Worm (Caenorhabditis elegans) whole organism, L4 larva: Measurements from ENCODE around the gene rfc-1.

Experiments used
- F10B5.3 ChIP-seq: sonication (generic microtip); optimal IDR thresholded peaks from 2 replicates; lab custom pipeline; 2016; ENCODE audit warnings: mild to moderate bottlenecking, missing genetic modification characterization, missing compliant biosample characterization
- F26F4.8 ChIP-seq: fragments of 200-800 bp; sonication (Bioruptor generic); conservative IDR thresholded peaks from 2 replicates; pipeline ENCODE4 v1.3.6; 2022; ENCODE audit warnings: missing genetic modification characterization, missing compliant biosample characterization
- F37D6.2 ChIP-seq: sonication (generic microtip); optimal IDR thresholded peaks from 2 replicates; lab custom pipeline; 2016; ENCODE audit warnings: mild to moderate bottlenecking, missing genetic modification characterization, missing compliant biosample characterization
- F49E8.2 ChIP-seq: sonication (generic microtip); optimal IDR thresholded peaks from 2 replicates; lab custom pipeline; 2016; ENCODE audit warnings: missing compliant biosample characterization, mild to moderate bottlenecking, missing genetic modification characterization, borderline replicate concordance
- T26A8.4 ChIP-seq: fragments of 200-800 bp; sonication (Bioruptor generic); IDR thresholded peaks from 2 replicates; pipeline ENCODE4 v1.3.6; 2022; ENCODE audit warnings: missing genetic modification characterization, missing compliant biosample characterization
- Y48G9A.11 ChIP-seq: fragments of 200-800 bp; sonication (Bioruptor generic); IDR thresholded peaks from 2 replicates; pipeline ENCODE4 v1.3.6; 2022; ENCODE audit warnings: missing genetic modification reagents, missing genetic modification characterization, missing compliant biosample characterization
- Y5F2A.4 ChIP-seq: fragments of 200-800 bp; sonication (Bioruptor generic); optimal IDR thresholded peaks from 2 replicates; lab custom pipeline; 2018; ENCODE audit warnings: mild to moderate bottlenecking, missing genetic modification characterization, missing compliant biosample characterization
- Y75B8A.6 ChIP-seq: fragments of 200-800 bp; sonication (Bioruptor generic); IDR thresholded peaks from 2 replicates; pipeline ENCODE4 v1.3.6; 2022; ENCODE audit warnings: missing genetic modification reagents, missing genetic modification characterization, missing compliant biosample characterization
- ZK546.5 ChIP-seq, 2 experiments: sonication (generic microtip); optimal IDR thresholded peaks; 2 replicates each; lab custom pipeline; 2017; ENCODE audit warnings: missing biosample characterization in 2 of 2, missing genetic modification characterization in 2 of 2
- ama-1 ChIP-seq: fragments of 150-350 bp; optimal IDR thresholded peaks from 2 replicates; lab custom pipeline; 2014; ENCODE audit warnings: inconsistent platforms, mixed read lengths
- ceh-32 ChIP-seq: sonication (generic microtip); optimal IDR thresholded peaks from 2 replicates; lab custom pipeline; 2016; ENCODE audit warnings: mild to moderate bottlenecking, missing genetic modification characterization, missing compliant biosample characterization; ENCODE audit not compliant: poor library complexity
- ceh-44 ChIP-seq: fragments of 200-800 bp; sonication (Bioruptor generic); IDR thresholded peaks from 2 replicates; pipeline ENCODE4 v1.3.6; 2022; ENCODE audit warnings: missing genetic modification reagents, missing genetic modification characterization, missing compliant biosample characterization
- ceh-62 ChIP-seq: sonication (generic microtip); optimal IDR thresholded peaks from 2 replicates; lab custom pipeline; 2017; ENCODE audit warnings: missing biosample characterization, missing genetic modification characterization
- ctbp-1 ChIP-seq: fragments of 200-800 bp; sonication (Bioruptor generic); IDR thresholded peaks from 2 replicates; pipeline ENCODE4 v1.3.6; 2022; ENCODE audit warnings: missing genetic modification reagents, missing genetic modification characterization, missing compliant biosample characterization
- daf-12 ChIP-seq: fragments of 150-350 bp; optimal IDR thresholded peaks from 2 replicates; lab custom pipeline; 2014; ENCODE audit warnings: missing biosample characterization, missing genetic modification reagents, missing genetic modification characterization
- daf-8 ChIP-seq: fragments of 200-800 bp; sonication (Bioruptor generic); IDR thresholded peaks from 2 replicates; pipeline ENCODE4 v1.3.6; 2022; ENCODE audit warnings: missing genetic modification characterization, missing compliant biosample characterization
- dmd-6 ChIP-seq: fragments of 200-800 bp; sonication (Bioruptor generic); IDR thresholded peaks from 2 replicates; pipeline ENCODE4 v1.3.6; 2022; ENCODE audit warnings: missing genetic modification reagents, missing genetic modification characterization, missing compliant biosample characterization
- dmd-8 ChIP-seq: fragments of 200-800 bp; sonication (Bioruptor generic); IDR thresholded peaks from 2 replicates; pipeline ENCODE4 v1.3.6; 2022; ENCODE audit warnings: missing genetic modification characterization, missing compliant biosample characterization
- dmd-9 ChIP-seq: fragments of 200-800 bp; sonication (Bioruptor generic); IDR thresholded peaks from 2 replicates; pipeline ENCODE4 v1.3.6; 2022; ENCODE audit warnings: missing genetic modification reagents, missing genetic modification characterization, missing compliant biosample characterization
- dpl-1 ChIP-seq: fragments of 150-350 bp; optimal IDR thresholded peaks from 2 replicates; lab custom pipeline; 2014; ENCODE audit warnings: missing biosample characterization, missing genetic modification reagents, missing genetic modification characterization
- duxl-1 ChIP-seq: sonication (generic microtip); optimal IDR thresholded peaks from 2 replicates; lab custom pipeline; 2016; ENCODE audit warnings: mild to moderate bottlenecking, missing genetic modification characterization, moderate library complexity, missing compliant biosample characterization; ENCODE audit not compliant: poor library complexity
- egl-27 ChIP-seq: sonication (generic microtip); optimal IDR thresholded peaks from 3 replicates; lab custom pipeline; 2017; ENCODE audit warnings: missing biosample characterization, missing genetic modification reagents, missing genetic modification characterization
- egl-43 ChIP-seq: fragments of 200-800 bp; sonication (Bioruptor generic); IDR thresholded peaks from 2 replicates; pipeline ENCODE4 v1.3.6; 2022; ENCODE audit warnings: missing genetic modification reagents, missing genetic modification characterization, missing compliant biosample characterization
- fkh-10 ChIP-seq: fragments of 150-350 bp; optimal IDR thresholded peaks from 2 replicates; lab custom pipeline; 2014; ENCODE audit warnings: missing biosample characterization, missing genetic modification reagents, missing genetic modification characterization
- gei-8 ChIP-seq: fragments of 200-800 bp; sonication (Bioruptor generic); optimal IDR thresholded peaks from 2 replicates; lab custom pipeline; 2018; ENCODE audit warnings: mild to moderate bottlenecking, missing genetic modification characterization, missing compliant biosample characterization
- hlh-11 ChIP-seq: fragments of 200-800 bp; sonication (Bioruptor generic); optimal IDR thresholded peaks from 2 replicates; lab custom pipeline; 2018; ENCODE audit warnings: mild to moderate bottlenecking, missing genetic modification characterization, missing compliant biosample characterization
- hlh-30 ChIP-seq: sonication (generic microtip); optimal IDR thresholded peaks from 2 replicates; lab custom pipeline; 2017; ENCODE audit warnings: antibody characterized with exemption, mild to moderate bottlenecking, missing genetic modification characterization, missing compliant biosample characterization; ENCODE audit not compliant: insufficient read depth
- hmg-1.1 ChIP-seq: fragments of 200-800 bp; sonication (Bioruptor generic); IDR thresholded peaks from 2 replicates; pipeline ENCODE4 v1.3.6; 2022; ENCODE audit warnings: missing genetic modification reagents, missing genetic modification characterization, missing compliant biosample characterization
- jun-1 ChIP-seq: fragments of 150-350 bp; optimal IDR thresholded peaks from 2 replicates; lab custom pipeline; 2014; ENCODE audit warnings: missing biosample characterization, missing genetic modification reagents, missing genetic modification characterization
- lin-38 ChIP-seq: fragments of 200-800 bp; sonication (Bioruptor generic); IDR thresholded peaks from 2 replicates; pipeline ENCODE4 v1.3.6; 2022; ENCODE audit warnings: missing genetic modification reagents, missing genetic modification characterization, missing compliant biosample characterization
- lsy-2 ChIP-seq, 2 experiments: fragments of 150-350 bp in 1 of 2; sonication (generic microtip) in 1 of 2; optimal IDR thresholded peaks; 2 replicates each; lab custom pipeline; 2014 to 2017; ENCODE audit warnings: missing biosample characterization in 2 of 2, missing genetic modification characterization in 2 of 2
- mdt-29 ChIP-seq: fragments of 200-800 bp; sonication (Bioruptor generic); IDR thresholded peaks from 2 replicates; pipeline ENCODE4 v1.3.6; 2022; ENCODE audit warnings: missing genetic modification reagents, missing genetic modification characterization, missing compliant biosample characterization
- mxl-2 ChIP-seq: fragments of 200-800 bp; sonication (Bioruptor generic); conservative IDR thresholded peaks from 2 replicates; pipeline ENCODE4 v1.3.6; 2022; ENCODE audit warnings: missing genetic modification reagents, missing genetic modification characterization, missing compliant biosample characterization
- mxl-3 ChIP-seq: fragments of 200-800 bp; sonication (Bioruptor generic); optimal IDR thresholded peaks from 2 replicates; lab custom pipeline; 2018; ENCODE audit warnings: mild to moderate bottlenecking, missing genetic modification characterization, missing compliant biosample characterization
- nhr-102 ChIP-seq: sonication (generic microtip); optimal IDR thresholded peaks from 2 replicates; lab custom pipeline; 2016; ENCODE audit warnings: mild to moderate bottlenecking, missing genetic modification characterization, moderate library complexity, missing compliant biosample characterization
- nhr-237 ChIP-seq: sonication (generic microtip); optimal IDR thresholded peaks from 2 replicates; lab custom pipeline; 2017; ENCODE audit warnings: missing biosample characterization, missing genetic modification characterization
- nhr-25 ChIP-seq: sonication (generic microtip); optimal IDR thresholded peaks from 2 replicates; lab custom pipeline; 2017; ENCODE audit warnings: missing genetic modification characterization, mild to moderate bottlenecking, missing compliant biosample characterization, antibody characterized with exemption, moderate library complexity, borderline replicate concordance; ENCODE audit not compliant: insufficient read depth
- nhr-41 ChIP-seq: fragments of 200-800 bp; sonication (Bioruptor generic); IDR thresholded peaks from 2 replicates; pipeline ENCODE4 v1.3.6; 2022; ENCODE audit warnings: missing genetic modification reagents, missing genetic modification characterization, missing compliant biosample characterization
- nhr-6 ChIP-seq: fragments of 150-350 bp; optimal IDR thresholded peaks from 2 replicates; lab custom pipeline; 2014; ENCODE audit warnings: missing biosample characterization, missing genetic modification characterization
- pha-4 ChIP-seq, 2 experiments: fragments of 150-350 bp in 1 of 2; fragments of 200-800 bp in 1 of 2; sonication (Bioruptor generic) in 1 of 2; IDR thresholded peaks in 1 of 2; optimal IDR thresholded peaks in 1 of 2; 2 replicates each; pipeline versions ENCODE4 v1.3.6 to Lab custom; 2014 to 2022; ENCODE audit warnings: missing genetic modification characterization in 2 of 2, missing genetic modification reagents in 2 of 2, missing biosample characterization in 1 of 2, missing compliant biosample characterization in 1 of 2
- skn-1 ChIP-seq: fragments of 150-350 bp; optimal IDR thresholded peaks from 2 replicates; lab custom pipeline; 2014; ENCODE audit warnings: missing biosample characterization, missing genetic modification characterization
- snpc-1.2 ChIP-seq: fragments of 200-800 bp; sonication (Bioruptor generic); IDR thresholded peaks from 2 replicates; pipeline ENCODE4 v1.3.6; 2022; ENCODE audit warnings: missing genetic modification reagents, missing genetic modification characterization, missing compliant biosample characterization
- snpc-4 ChIP-seq: fragments of 150-350 bp; optimal IDR thresholded peaks from 2 replicates; lab custom pipeline; 2014; ENCODE audit warnings: missing biosample characterization, missing genetic modification characterization
- tag-97 ChIP-seq: fragments of 200-800 bp; sonication (Bioruptor generic); IDR thresholded peaks from 2 replicates; pipeline ENCODE4 v1.3.6; 2022; ENCODE audit warnings: missing genetic modification characterization, missing compliant biosample characterization
- zag-1 ChIP-seq: fragments of 150-350 bp; optimal IDR thresholded peaks from 2 replicates; lab custom pipeline; 2014; ENCODE audit warnings: missing biosample characterization, missing genetic modification characterization
- zfp-3 ChIP-seq: fragments of 200-800 bp; sonication (Bioruptor generic); conservative IDR thresholded peaks from 2 replicates; pipeline ENCODE4 v1.3.6; 2022; ENCODE audit warnings: missing genetic modification reagents, missing genetic modification characterization, missing compliant biosample characterization
- zip-2 ChIP-seq: fragments of 150-350 bp; optimal IDR thresholded peaks from 2 replicates; lab custom pipeline; 2014; ENCODE audit warnings: missing biosample characterization, missing genetic modification characterization
- ztf-11 ChIP-seq: fragments of 150-350 bp; optimal IDR thresholded peaks from 2 replicates; lab custom pipeline; 2014; ENCODE audit warnings: missing biosample characterization, missing genetic modification characterization

Gene rfc-1

ce11 chrV:14687106-14687964 is 41.6 kb upstream of the rfc-1 start (continued):
- no peak for TF ChIP-seq hmg-1.1
- peak; percentile 40 for TF ChIP-seq pha-4 (GFP tag; IDR thresholded peaks at IDR 0.05; lab: Robert Waterston, UW)
- no peak for TF ChIP-seq pha-4 (tag; optimal IDR thresholded peaks at IDR 0.05; lab: Kevin White, UChicago)
- TF ChIP-seq egl-27 (tag; lab: Kevin White, UChicago) = no peak
- TF ChIP-seq gei-8 (GFP tag; lab: Kevin White, UChicago) = peak; percentile 34
- no peak for TF ChIP-seq nhr-102
- TF ChIP-seq nhr-41 (GFP tag; lab: Robert Waterston, UW) = no peak
- 0 out of 2 replicates have a peak, but pooled peaks have one; percentile 8 for TF ChIP-seq dmd-6
- no peak for TF ChIP-seq dmd-9 (GFP tag; lab: Robert Waterston, UW)
- TF ChIP-seq ceh-44 = no peak
- no peak for TF ChIP-seq ZK546.5 (tag; optimal IDR thresholded peaks at IDR 0.05; lab: Kevin White, UChicago)
- TF ChIP-seq zip-2 (tag; lab: Kevin White, UChicago) = no peak
- no peak for TF ChIP-seq F37D6.2 (tag; lab: Kevin White, UChicago)
- 0 out of 2 replicates have a peak, but pooled peaks have one; percentile 18 for TF ChIP-seq zfp-3 (GFP tag; lab: Robert Waterston, UW)
- TF ChIP-seq Y5F2A.4 = no peak
- TF ChIP-seq nhr-25 (tag; lab: Kevin White, UChicago) = peak; percentile 19
- TF ChIP-seq daf-12 (tag; lab: Kevin White, UChicago) = no peak
- no peak for TF ChIP-seq T26A8.4 (GFP tag; lab: Robert Waterston, UW)
- no peak for TF ChIP-seq snpc-4 (tag; lab: Kevin White, UChicago)
- TF ChIP-seq lin-38 (GFP tag; lab: Robert Waterston, UW) = 0 out of 2 replicates have a peak, but pooled peaks have one; percentile 4
- no peak; the same call in 1 of the 2 replicates for TF ChIP-seq mdt-29 (GFP tag; lab: Robert Waterston, UW)
- TF ChIP-seq lsy-2 (tag; optimal IDR thresholded peaks at IDR 0.05; lab: Kevin White, UChicago) = no peak
- TF ChIP-seq Y75B8A.6 (GFP tag; lab: Robert Waterston, UW) = no peak
- TF ChIP-seq nhr-6 (tag; lab: Kevin White, UChicago) = no peak
- 0 out of 2 replicates have a peak, but pooled peaks have one; percentile 14 for TF ChIP-seq ctbp-1 (GFP tag; lab: Robert Waterston, UW)
- TF ChIP-seq jun-1 = no peak
- no peak for TF ChIP-seq mxl-3 (GFP tag; lab: Kevin White, UChicago)
- TF ChIP-seq ceh-32 = no peak
- no peak for TF ChIP-seq ztf-11
- TF ChIP-seq skn-1 (tag; lab: Kevin White, UChicago) = no peak
- no peak for TF ChIP-seq nhr-237 (tag; lab: Kevin White, UChicago)
- no peak; the same call in 1 of the 2 replicates for TF ChIP-seq Y48G9A.11
- peak; percentile 25; the same call in 1 of the 2 replicates for TF ChIP-seq snpc-1.2
- no peak for TF ChIP-seq zag-1 (tag; lab: Kevin White, UChicago)
- TF ChIP-seq fkh-10 (GFP tag; lab: Kevin White, UChicago) = no peak
- no peak for TF ChIP-seq duxl-1 (tag; lab: Kevin White, UChicago)
- no peak for TF ChIP-seq dpl-1 (GFP tag; lab: Kevin White, UChicago)
- TF ChIP-seq hlh-11 = no peak
- TF ChIP-seq ama-1 (lab: Kevin White, UChicago) = peak; percentile 71
- no peak for TF ChIP-seq tag-97 (GFP tag; lab: Robert Waterston, UW)
- no peak for TF ChIP-seq ceh-62 (tag; lab: Kevin White, UChicago)
- TF ChIP-seq daf-8 (GFP tag; lab: Robert Waterston, UW) = no peak
- no peak for TF ChIP-seq F49E8.2 (tag; lab: Kevin White, UChicago)
- TF ChIP-seq egl-43 = no peak
- no peak for TF ChIP-seq F10B5.3 (tag; lab: Kevin White, UChicago)
- no peak for TF ChIP-seq mxl-2 (GFP tag; lab: Robert Waterston, UW)
- no peak for TF ChIP-seq hlh-30
- TF ChIP-seq dmd-8 (GFP tag; lab: Robert Waterston, UW) = no peak
- no peak for TF ChIP-seq F26F4.8 (GFP tag; lab: Robert Waterston, UW)
